Worm (Caenorhabditis elegans) whole organism, L1 larva: ENCODE data around the gene C47A10.16.

ENCODE experiments used
- aly-2 ChIP-seq: fragments of 150-350 bp; optimal IDR thresholded peaks from 2 replicates; lab custom pipeline; 2014; ENCODE audit warnings: missing biosample characterization, missing genetic modification characterization
- ces-1 ChIP-seq: fragments of 150-350 bp; optimal IDR thresholded peaks from 2 replicates; lab custom pipeline; 2014; ENCODE audit warnings: missing biosample characterization, missing genetic modification reagents, missing genetic modification characterization
- fkh-4 ChIP-seq: sonication (generic microtip); optimal IDR thresholded peaks from 2 replicates; lab custom pipeline; 2016; ENCODE audit warnings: missing compliant biosample characterization, missing genetic modification characterization, borderline replicate concordance
- hlh-17 ChIP-seq: fragments of 200-800 bp; sonication (Bioruptor generic); optimal IDR thresholded peaks from 2 replicates; lab custom pipeline; 2018; ENCODE audit warnings: missing genetic modification characterization, mild to moderate bottlenecking, missing compliant biosample characterization, moderate library complexity, borderline replicate concordance
- mep-1 ChIP-seq: fragments of 150-350 bp; optimal IDR thresholded peaks from 2 replicates; lab custom pipeline; 2014; ENCODE audit warnings: missing biosample characterization, missing genetic modification characterization
- nhr-20 ChIP-seq: sonication (generic microtip); optimal IDR thresholded peaks from 2 replicates; lab custom pipeline; 2016; ENCODE audit warnings: mild to moderate bottlenecking, missing genetic modification characterization, missing compliant biosample characterization
- nhr-237 ChIP-seq: fragments of 150-350 bp; optimal IDR thresholded peaks from 2 replicates; lab custom pipeline; 2014; ENCODE audit warnings: missing biosample characterization, missing genetic modification characterization
- nhr-77 ChIP-seq: fragments of 150-350 bp; optimal IDR thresholded peaks from 2 replicates; lab custom pipeline; 2014; ENCODE audit warnings: missing biosample characterization, missing genetic modification characterization
- nhr-85 ChIP-seq: sonication (generic microtip); peaks from one replicate; lab custom pipeline; 2016; ENCODE audit warnings: missing genetic modification characterization, inconsistent platforms, missing compliant biosample characterization
- pqm-1 ChIP-seq: sonication (generic microtip); optimal IDR thresholded peaks from 3 replicates; lab custom pipeline; 2017; ENCODE audit warnings: missing biosample characterization, missing genetic modification characterization
- unc-62 ChIP-seq: fragments of 150-350 bp; optimal IDR thresholded peaks from 2 replicates; lab custom pipeline; 2014; ENCODE audit warnings: missing biosample characterization, missing genetic modification reagents, missing genetic modification characterization

DNA sequence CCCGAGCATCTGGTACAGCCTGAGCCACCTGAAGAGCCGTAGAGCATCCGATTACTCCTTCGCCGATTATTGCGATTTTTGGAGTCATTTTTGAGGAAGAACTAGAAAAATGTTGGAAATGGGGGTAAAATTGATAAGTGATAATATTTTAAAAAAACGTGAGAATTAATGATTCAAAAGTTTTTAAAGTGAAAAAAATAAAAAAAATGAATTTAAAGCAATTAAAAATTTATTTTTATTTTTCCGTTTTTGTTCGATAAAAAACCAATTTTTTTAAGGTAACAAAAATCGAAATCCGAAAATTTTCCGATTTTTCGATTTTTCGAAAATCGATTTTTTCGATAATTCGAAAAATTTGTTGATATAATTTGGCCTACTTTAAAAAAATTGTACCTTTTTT, 12.2 kb upstream of the C47A10.16 start, which contains the start of gene ddo-1:
- TF ChIP-seq nhr-237 (tag; lab: Kevin White, UChicago) (no peak), mep-1 (tag; lab: Kevin White, UChicago) (no peak), hlh-17 (GFP tag; lab: Kevin White, UChicago) (no peak), nhr-77 (tag; lab: Kevin White, UChicago) (no peak), fkh-4 (no peak), aly-2 (tag; lab: Kevin White, UChicago) (no peak), nhr-20 (tag; lab: Kevin White, UChicago) (no peak), ces-1 (GFP tag; lab: Kevin White, UChicago) (no peak), unc-62 (GFP tag; lab: Kevin White, UChicago) (no peak), nhr-85 (tag; lab: Kevin White, UChicago) (no peak), pqm-1 (tag; lab: Kevin White, UChicago) (no peak)
